Fruit fly (Drosophila melanogaster): ENCODE measurements around the gene Ppat-Dpck.
A peak's percentile ranks its signal among the peaks of the same experiment; 100 is the strongest.

Ppat-Dpck gene

DNA sequence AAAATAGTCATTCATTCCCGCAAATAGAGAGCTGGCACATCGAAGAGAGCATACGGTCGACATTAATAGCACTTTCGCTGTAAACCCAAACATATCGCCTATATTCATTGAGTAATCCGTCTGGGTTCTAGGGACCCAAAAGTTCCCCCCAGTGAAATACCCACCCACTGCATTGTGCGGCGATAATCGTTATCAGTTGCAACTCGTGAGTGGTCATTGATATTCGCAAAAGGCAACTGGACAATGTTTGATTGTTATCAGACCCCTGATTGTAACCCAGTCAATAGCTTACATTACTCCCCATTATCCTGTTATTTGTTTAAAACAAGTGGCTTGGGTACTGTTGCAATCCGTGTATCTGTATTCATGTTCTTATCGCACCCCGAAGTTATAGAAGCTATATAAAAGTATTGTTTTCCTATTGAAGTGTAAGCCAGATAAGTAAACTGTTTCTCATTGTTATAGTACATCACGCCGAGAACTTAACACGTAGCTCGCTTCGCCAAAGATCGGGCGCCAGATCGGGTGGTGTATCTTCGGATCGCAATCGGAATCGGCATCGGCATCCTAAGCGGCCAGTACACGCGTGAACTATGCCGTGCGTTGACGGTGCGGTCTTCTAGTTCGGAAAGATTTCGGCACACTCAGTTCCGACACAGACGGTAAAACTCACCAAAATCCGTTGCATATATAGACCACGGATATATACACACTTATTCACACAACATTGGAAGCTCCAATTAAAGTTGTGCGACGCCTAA is 14.8 kb downstream of the Ppat-Dpck start:
- no peak for TF ChIP-seq CG17801 (GFP tag; optimal IDR thresholded peaks at IDR 0.05; ENCODE audit: partially characterized antibody)

DNA sequence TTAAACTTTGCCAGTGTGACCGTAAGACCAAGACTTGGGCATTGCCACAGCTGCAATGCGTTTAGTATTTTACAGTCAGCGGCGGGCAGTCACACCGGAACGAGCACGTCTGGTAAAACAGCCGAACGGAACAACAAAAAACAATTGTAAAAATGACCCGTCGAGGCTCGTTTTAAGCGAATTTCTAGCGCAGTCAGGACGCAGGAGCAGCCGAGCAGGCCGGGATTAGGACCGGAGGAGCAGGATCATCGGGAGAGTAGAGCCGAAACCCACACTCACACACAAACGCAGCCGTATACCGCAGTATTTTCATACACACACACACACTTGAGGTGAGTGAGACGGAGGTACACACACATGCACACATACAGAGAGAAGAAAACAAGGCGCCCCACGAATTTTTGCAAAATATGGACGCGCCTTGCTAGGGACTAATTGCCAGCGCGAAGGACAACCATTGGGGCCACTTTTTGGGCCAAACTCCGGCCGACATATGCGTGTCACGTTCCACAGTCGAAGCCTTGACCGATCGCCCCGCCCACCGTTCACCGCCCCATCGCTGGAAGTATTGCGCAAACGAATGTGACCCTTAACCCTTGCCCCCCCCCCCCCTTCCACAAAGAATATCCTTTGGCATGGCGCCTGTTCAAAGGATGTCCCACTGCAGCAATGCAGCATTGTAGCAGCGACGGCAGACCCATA is 15.5 kb downstream of the Ppat-Dpck start, which contains the start of gene Usp47:
Gene Usp47 (plus strand): TSS at position 71 of the 702 bp plus-strand sequence.
- TF ChIP-seq CG17801 (GFP tag; optimal IDR thresholded peaks at IDR 0.05; ENCODE audit: partially characterized antibody), result peak; percentile 51

DNA sequence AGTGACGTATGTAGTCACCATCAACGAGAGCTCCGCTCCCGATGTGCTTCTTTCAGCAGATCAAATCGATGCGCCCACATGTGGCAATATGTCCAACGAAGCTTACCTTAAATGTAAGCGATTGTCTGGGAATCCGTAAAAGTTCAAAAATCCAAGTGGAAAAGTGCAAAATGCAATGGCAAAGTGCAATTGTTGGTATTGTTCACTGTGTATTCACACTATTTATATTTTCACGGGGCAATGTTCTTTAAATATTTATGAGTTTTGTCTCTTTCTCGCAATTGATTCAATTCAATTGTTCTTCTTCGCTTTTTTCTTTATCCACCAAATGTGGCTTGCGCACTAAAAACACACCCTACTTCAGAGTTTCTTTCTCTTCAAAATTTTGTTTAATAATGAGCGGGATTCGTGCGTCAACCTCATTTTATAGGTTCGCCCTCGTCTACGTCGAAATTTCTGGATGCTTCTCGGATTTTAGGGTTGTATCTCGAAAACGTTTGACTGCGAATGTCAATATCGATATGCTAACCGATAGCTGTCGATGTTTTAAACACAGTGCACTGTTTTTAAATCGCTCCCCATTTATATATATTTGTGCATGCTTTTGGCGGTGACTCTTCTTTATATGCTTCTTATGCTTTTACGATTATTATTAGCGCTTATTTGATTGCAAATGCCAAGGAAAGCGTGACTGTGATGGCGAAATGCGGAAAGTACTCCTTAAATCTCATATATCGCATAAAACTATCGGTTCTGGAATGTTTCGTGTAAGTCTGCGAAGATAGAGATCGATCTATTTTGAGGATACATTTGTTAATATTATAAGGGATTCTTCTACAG is 16.6 kb downstream of the Ppat-Dpck start, which contains the start of gene DnaJ-1:
Gene DnaJ-1 (minus strand): TSS at position 450 of the 840 bp plus-strand sequence.
- TF ChIP-seq CG17801 (GFP tag; optimal IDR thresholded peaks at IDR 0.05; ENCODE audit: partially characterized antibody), result peak; percentile 77

DNA sequence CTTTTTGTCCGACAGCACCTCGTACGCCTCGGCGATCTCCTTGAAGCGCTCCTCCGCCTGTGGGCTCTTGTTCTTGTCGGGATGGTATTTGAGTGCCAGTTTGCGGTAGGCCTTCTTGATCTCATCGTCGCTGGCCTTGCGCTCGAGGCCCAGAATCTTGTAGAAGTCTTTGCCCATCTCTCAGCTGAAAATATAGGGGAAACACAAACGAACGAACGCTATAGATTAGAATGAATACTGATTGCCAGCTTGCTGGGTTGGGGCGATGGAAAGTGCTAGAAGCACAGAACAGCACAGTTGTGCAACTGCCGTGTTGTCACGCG is 17.2 kb downstream of the Ppat-Dpck start:
- no peak for TF ChIP-seq CG17801 (GFP tag; optimal IDR thresholded peaks at IDR 0.05; ENCODE audit: partially characterized antibody)

DNA sequence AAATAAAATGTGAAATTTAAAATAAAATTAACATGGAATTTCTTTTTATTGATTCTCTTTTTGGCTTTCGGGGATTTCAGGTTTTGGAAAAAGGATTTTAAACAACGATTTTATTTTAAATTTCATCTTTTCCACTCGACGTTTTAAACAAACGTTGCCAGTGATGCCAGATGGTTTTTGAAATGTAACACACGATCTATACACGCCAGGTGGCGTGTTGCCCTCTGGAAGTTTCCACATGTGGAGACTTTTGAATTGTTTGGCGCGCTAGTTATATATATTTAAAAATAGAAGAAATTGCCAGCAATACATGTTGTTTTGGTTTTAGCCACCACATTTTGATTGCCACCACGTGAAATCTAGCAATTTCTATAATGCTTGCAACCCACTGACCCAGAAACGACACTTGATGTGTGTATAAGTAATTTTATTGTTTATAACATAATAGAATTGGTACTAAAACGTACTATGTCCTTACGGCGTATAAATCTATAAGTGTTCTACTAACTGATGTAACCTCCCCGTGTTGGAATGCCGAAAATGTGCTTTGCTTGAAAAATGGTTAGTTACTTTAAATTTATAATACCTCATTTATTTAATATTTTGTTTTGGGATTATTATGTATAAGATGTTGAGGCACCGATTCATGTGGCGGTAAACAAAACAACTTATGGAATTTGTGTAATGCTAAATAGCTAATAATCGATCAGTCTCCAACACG is 18.8 kb downstream of the Ppat-Dpck start:
- TF ChIP-seq CG17801 (GFP tag; optimal IDR thresholded peaks at IDR 0.05; ENCODE audit: partially characterized antibody), result peak; percentile 8

DNA sequence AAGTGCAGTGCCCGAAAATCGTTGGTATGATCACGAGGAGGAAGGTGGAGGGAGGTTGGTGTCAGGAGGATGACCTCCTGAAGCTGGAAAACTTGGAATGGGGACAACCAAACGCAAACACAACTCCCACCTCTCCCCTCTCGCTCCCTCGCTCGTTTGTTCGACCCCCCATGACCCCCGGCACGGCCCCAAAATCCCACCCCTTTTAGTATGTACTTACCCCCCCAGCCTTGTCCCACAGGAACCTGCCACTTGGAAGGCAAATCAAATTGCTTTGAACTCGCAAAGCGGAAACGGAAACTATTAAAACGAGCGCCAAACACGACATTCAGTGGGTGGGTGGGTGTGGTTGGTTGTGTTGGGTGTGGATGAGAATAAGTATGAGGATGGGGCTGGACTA is 37.0 kb downstream of the Ppat-Dpck start:
- TF ChIP-seq CG17801 (GFP tag; optimal IDR thresholded peaks at IDR 0.05; ENCODE audit: partially characterized antibody), result no peak
